Fruit fly (Drosophila melanogaster): ENCODE results near the gene CG7560.

The CG7560 gene

DNA sequence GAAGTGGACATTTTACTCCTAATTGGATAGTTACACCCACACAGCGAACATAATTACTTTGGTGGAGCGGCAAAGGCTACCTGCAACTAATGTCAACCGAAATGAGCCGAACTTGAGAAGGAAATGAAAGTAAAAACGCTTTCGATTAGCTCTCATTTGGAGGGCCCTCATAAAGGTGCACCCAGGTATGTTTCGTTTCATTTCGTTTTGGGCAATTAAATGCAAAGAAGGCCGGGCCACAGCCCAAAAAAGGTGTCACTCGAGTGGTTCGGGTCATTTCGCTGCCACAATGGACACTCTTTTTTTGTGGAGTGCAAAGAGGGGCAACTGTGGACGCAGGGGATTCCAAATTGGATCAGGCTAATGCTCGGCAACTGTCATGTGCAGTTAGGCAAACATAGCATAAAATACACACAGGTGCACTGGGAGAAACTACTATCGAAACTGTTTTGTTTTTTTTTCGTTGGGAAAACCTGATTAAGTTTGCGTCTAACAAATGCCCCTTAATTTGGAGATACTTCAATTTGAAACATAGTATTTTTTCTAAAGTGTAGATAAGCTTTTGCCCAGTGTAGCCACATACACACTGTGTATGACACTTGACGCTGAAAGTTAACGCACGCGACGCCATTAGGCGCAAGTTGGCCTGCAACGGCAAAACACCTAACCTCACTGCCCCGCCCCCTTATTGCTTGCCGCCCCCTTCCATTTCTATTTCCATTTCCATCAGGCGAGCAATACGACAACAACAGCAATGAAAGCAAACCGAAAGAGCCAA, 8.3 kb upstream of the CG7560 start:
- TF ChIP-seq noc (tag; optimal IDR thresholded peaks at IDR 0.05): no peak

DNA sequence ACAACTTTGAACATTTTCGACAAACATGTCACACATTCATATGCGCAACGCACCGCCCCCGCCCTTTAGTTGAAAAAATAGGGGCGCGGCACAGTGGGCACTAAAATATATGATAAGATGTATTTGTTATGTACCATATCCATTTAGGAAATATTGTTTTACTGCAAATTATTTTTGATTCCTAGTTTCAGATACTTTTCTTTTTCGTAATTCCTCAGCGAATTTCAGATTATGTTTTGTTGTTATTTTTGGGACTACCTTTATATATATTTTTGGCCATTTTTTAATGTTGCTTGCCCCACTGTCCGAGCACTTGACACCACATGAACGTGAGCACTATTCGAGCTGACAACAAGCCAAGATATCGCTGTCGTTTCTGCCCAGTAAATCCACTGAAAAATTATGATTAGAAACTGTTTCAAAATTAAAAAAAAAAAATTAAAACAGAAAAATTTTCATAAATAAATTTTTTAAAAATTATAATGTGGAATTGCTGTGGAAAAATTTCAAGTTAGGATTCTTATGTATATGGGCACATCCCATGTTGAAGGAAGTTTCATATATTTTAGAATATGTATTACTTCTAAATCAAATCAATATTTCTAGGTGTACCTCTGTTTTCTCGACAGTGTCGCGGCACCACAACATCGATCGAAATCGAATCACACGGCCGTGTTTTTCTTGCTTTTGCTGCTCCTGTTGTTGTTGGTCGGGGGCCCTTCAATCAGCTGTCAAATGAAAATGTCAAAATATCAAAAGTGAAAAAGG, 7.5 kb upstream of the CG7560 start:
- peak; percentile 33 for TF ChIP-seq noc (tag; optimal IDR thresholded peaks at IDR 0.05)

DNA sequence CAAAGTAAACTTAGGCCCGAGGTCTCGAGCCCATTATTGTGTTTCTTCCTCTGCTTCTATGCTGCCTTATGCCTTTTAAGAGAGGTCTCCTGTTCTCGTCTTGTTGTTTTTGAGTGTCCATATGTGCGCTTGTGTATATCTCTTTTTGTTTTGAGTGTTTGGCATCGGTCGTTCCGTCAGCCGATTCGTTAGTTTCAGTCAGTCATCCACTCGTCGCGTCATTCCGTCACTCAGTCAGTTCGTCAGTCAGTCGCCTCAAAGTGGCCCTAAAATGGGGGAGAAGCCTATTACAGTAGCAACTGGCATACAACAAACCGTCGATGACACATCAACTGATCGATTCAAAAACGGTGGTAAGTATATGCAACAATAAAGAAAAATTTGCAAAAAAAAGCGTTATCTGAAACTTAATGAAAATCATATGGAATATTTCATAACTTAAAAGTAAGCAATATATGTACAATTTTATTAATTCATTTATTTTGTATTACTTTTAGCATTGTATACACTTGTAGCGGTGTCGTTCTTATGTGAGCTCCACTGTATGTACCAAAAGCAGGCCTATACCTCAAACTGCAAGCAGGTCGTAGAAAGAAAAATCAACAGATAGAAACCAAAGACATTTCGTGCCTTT, 6.8 kb upstream of the CG7560 start:
- TF ChIP-seq noc (tag; optimal IDR thresholded peaks at IDR 0.05): no peak

DNA sequence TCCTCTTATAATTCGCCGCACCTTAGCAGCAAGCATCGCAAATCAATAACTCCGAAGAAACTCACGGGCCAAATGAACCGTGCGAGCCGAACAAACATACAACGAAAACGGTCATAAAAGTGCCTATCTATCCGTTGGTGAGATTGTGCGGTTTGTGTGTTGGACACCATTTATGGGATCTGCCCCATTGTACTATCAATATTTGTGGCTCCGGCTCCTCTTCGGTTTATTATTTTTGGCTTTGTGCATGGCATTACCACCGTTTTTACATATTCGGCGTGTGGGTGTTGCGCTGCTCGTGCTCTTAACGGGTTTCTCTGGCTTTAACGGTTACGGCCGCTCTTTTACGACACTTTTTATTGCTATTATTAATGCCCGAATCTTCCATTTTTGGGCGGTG, 5.6 kb upstream of the CG7560 start:
- no peak for TF ChIP-seq noc (tag; optimal IDR thresholded peaks at IDR 0.05)

DNA sequence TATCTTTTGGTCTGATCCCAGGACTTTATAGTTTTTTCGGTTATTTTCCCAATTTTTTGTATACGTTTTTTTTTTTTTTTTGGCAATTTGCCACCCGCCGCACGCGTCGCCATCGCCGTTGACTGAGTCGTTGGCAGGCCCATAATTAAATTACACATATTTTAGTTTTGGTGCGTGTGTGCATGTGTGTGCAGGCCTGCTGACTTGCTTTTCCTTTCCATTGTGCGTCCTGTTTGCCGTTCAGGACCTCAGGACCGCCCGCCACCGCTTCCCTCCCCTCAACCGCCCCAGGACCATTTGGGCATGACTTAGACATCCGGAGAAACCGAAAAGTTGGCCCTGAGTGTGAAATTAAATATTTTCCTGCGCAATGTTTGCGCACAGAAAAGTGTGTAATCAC, 4.0 kb upstream of the CG7560 start:
- TF ChIP-seq noc (tag; optimal IDR thresholded peaks at IDR 0.05): no peak

DNA sequence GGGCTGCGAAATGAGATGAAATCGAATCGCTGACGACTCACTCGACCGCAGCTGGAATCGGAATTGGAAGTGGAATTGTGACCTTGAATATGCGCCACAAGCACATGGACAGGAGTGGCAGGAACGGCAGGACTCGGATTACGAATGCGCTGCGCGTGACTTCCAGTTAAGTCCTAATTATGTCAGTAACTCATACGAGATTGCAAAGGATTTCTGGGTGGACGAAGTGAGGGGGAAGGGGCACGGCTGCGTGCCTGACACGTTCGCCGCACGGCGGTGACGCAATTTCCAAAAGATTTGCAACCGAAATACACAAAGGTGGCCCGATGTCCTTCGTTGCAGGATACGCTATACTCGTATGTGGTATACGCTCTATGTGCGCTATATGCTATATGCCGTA, 3.1 kb upstream of the CG7560 start:
- no peak for TF ChIP-seq noc (tag; optimal IDR thresholded peaks at IDR 0.05)

DNA sequence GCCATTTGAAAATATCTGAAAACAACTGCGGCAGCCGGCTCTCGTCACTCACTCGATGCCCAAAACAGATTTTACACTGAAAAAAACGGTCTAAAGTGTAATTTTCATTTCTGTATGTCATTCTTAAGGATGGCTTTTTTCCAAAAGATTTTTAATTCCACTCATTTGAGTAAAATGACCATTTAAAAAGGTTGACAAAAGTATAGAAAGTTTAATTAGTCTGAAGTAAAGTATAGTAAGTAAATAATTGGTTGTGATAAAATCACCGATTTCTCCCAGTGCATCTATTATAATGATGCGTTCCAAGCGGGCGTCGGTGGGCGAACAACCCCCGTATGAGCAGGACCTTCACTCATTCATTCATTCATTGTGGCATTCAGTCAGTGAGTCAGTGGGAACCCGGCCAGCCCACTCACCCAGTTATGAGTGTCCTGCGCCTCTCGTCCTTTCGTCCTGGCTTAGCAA, 2.6 kb upstream of the CG7560 start:
- no peak for TF ChIP-seq noc (tag; optimal IDR thresholded peaks at IDR 0.05)

DNA sequence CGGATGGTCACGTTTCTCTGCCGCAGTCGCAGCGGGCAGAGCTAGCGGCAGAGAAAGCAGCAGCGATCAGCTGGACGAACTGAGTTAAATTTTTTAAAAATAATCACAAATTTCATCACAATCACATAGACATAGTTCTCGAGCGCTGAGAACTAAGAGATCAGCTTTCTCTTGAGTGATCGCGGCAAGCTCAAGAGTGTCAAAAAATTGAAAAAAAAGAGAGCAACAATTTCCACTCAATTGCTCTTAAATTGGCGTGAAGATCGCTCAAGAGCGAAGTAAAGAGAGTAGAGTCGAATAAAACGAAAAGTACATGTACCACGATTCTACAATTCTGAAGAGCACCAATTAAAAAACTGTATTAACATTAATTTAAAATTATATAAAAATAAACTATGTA, 3.4 kb downstream of the CG7560 start:
- TF ChIP-seq noc (tag; optimal IDR thresholded peaks at IDR 0.05): no peak

DNA sequence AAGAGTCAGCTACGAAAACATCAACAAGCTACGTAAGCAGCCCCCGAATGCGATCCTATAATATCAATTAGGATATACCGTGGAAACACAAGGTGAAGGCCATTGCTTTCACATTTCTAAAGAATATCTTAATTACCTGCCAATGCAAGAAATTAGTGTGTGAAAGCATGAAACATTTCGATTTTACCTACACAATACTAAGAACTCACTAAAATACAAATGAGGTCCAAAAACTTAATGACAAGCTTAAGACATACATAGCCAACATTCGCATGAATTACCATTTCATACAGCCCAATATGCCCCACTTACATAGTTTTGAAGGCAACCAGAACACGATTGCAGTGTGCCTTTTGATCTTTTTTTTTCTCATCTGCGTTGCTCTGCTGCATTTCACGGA, 4.7 kb downstream of the CG7560 start:
- no peak for TF ChIP-seq noc (tag; optimal IDR thresholded peaks at IDR 0.05)

DNA sequence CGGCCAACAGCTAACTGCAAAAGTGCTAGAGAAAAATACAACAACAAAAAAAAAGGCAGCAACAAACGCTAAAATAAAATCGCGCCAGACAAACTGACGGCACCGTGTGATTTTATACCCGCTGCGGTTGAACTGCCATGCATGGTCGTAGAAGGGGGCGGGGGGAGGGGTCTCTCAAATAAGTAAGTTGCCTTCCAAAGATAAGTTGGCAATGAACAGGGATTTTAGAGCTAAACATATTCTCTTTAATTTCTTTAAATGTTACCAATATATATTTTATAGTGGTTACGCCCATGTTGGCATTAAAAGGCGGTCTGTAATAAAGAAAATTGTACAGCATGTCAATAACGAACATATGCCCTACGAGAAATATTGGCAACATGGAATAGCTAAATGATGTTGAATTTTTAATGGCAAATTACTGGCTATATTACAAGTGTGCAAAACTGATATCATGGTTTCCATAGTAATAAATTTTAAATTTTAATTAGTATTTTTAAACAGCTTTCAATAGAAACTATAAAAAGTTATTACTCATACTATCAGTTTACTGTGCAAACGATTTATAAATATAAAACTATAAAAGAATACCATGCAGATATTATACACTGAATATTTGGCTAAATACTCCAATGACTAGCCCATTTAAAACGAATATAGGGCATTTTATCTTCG, 6.4 kb downstream of the CG7560 start:
- peak; percentile 82 for TF ChIP-seq noc (tag; optimal IDR thresholded peaks at IDR 0.05)

DNA sequence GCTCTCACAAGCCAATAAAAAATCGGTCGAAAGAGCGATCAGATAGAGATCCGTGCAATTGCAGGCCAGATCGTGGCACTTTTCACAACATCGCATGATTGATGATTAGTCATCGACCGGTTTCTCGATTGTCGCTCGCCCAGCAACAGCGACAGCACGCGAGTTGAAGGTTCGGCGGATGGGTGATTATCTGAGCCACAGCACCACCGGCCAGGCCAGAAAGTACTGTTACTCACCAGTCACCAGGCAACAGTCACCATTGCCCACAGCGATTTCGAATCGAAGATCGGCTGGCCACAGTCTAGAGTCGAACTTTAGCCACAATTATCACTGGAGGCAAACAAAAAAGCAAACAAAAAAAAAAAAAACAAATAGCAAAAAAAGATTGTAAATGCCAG, 7.0 kb downstream of the CG7560 start:
- no peak for TF ChIP-seq noc (tag; optimal IDR thresholded peaks at IDR 0.05)

DNA sequence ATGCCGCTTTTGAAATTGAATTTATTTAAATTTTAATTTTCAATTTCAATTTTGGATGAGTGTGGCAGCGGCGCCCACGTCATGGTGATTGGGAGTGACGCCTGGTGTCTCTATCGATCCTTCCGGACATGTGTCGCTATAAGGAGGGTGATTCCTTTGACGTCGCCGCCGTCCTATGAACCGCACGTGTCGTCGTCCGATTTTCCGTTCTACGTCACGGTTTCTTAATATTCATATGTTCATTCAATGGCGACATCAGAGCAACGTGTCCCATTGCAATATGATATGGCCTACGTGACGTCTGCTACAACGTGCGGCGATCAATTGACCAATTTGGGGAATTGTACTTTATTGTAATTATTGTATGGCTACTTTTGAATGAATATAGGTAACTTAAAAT, 7.5 kb downstream of the CG7560 start:
- TF ChIP-seq noc (tag; optimal IDR thresholded peaks at IDR 0.05): no peak

DNA sequence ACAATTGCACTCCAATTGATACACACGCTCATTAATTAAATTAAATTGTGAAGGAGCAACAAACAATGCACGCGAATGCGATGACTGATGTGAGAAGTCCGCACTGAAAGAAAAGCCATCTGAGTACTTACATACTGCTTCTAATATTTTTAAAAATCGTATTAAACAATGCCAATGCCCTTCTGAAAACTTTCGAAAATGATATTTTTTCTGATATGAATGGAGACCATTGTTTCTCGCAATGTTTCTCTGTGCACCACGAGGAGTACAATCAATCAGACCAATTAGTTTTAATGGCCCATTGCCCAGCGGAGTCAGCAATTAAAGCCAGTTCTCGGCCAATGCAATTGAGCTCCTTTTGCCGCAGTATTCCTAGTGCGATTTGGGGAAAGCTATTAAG, 8.2 kb downstream of the CG7560 start:
- no peak for TF ChIP-seq noc (tag; optimal IDR thresholded peaks at IDR 0.05)

DNA sequence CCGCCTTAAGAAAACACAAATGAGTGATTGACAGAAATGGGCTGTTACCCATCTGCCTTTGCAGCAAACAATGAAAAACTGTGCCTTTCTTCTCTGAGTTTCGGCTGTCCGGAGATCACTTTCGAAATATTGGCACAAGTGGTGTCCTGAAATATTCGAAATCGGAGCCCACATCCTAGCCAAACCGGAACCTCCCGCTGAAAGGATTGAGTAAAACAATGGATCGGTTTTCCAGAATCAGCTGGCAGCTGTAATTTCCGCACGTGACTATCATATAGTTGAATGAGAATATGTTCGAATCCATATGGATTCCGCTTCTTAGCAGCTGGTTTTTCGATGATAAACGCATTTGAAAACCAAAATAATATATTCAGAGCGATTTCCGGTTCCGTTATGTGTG, 9.2 kb downstream of the CG7560 start:
- TF ChIP-seq noc (tag; optimal IDR thresholded peaks at IDR 0.05): no peak

DNA sequence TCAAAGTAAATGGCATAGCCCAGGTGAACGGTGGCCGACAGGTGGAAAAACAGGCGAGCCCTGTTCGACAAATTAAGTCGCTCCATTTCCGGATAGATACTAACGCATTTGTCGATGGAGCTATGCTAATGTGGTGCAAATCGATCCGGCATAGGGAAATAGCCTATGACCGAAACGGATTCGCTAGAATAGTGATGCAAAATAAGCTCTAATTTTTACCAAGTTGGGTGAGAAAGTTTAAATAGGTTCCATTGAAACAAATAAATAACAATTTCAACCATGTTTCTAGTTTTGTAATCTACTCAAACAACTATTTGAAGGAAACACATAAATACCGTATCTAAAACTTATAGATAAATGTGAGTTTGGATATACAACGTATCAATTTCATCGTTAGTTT, 10.4 kb downstream of the CG7560 start, which contains the start of gene CG6149:
Gene CG6149, minus strand, starts transcription at position 101 of the 400 bp plus-strand sequence.
- no peak for TF ChIP-seq noc (tag; optimal IDR thresholded peaks at IDR 0.05)

DNA sequence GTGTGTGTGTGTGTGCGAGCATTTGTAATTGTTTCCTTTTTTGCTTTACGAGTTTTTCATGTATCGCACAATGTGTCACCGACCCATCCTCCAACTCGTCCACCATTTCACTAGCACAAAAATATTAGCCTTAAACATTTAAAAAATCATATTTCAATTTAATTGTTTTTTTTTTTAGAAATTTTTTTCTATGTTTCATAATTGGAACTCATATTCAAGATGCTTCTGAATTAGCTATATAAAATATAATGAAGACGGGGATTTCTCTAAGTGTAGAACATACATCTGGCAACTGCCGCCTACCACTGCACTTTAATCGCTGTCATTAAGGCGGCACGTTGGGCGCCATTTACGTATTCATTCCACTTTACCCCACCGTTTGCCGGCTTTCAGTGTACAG, 14.6 kb downstream of the CG7560 start:
- no peak for TF ChIP-seq noc (tag; optimal IDR thresholded peaks at IDR 0.05)
